Fruit fly (Drosophila melanogaster) whole organism: ENCODE results near the gene Ir87a.

Source experiments
- CG8478 ChIP-seq: fragments of >200 bp; optimal IDR thresholded peaks from 2 replicates; lab custom pipeline; 2018; ENCODE audit warnings: inconsistent platforms
- Dll ChIP-seq: fragments of >200 bp; optimal IDR thresholded peaks from 2 replicates; lab custom pipeline; 2017
- EcR ChIP-seq, 2 experiments: fragments of >200 bp; optimal IDR thresholded peaks; 2 replicates each; lab custom pipeline; 2017; ENCODE audit warnings: missing biosample characterization in 2 of 2, missing genetic modification characterization in 2 of 2, missing genetic modification reagents in 2 of 2
- pan ChIP-seq: fragments of >200 bp; optimal IDR thresholded peaks from 2 replicates; lab custom pipeline; 2017
- psq ChIP-seq: fragments of >200 bp; optimal IDR thresholded peaks from 2 replicates; lab custom pipeline; 2017
- usp ChIP-seq: fragments of >200 bp; optimal IDR thresholded peaks from 2 replicates; lab custom pipeline; 2017; ENCODE audit warnings: missing biosample characterization, missing genetic modification characterization, mixed read lengths

DNA sequence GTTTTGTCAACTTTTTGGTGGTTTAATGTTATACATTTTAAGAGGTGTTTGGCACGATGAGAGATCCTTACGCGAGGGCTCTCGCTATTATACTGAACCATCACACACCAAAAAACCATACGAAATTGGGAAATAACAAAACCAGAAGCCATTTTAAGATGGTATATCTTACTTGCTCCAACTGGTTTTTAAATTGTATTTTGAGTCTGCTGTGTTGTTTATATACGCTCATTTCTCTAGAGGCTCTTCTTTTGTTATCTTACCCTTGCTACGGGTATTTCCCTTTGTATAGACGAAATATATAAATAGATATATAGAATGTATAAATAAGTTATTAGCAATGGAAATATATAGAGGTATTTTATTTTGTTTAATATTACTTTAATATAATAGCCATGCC is 13.2 kb upstream of the Ir87a start, which contains the start of gene yellow-e2:
- no peak for TF ChIP-seq pan (lab: Kevin White, UChicago)
- no peak for TF ChIP-seq psq (lab: Kevin White, UChicago)
- no peak for TF ChIP-seq EcR (GFP tag; optimal IDR thresholded peaks at IDR 0.05; lab: Kevin White, UChicago)
- no peak for TF ChIP-seq usp
- no peak for TF ChIP-seq Dll
- no peak for TF ChIP-seq CG8478 (lab: Kevin White, UChicago)
